Fruit fly (Drosophila melanogaster) whole organism, embryonic: ENCODE results near the gene CBP.
A peak's percentile ranks its signal among the peaks of the same experiment; 100 is the strongest.

ENCODE experiments used
- Ada2b ChIP-seq: fragments of 200-800 bp; sonication (Bioruptor generic); IDR thresholded peaks from 2 replicates; pipeline ENCODE4 v1.3.6; 2022; ENCODE audit warnings: missing biosample characterization, missing genetic modification characterization
- Aef1 ChIP-seq: fragments of 200-800 bp; sonication (Bioruptor generic); IDR thresholded peaks from 3 replicates; pipeline ENCODE4 v1.3.6; 2022; ENCODE audit warnings: missing biosample characterization, missing genetic modification characterization
- Awh ChIP-seq: fragments of 200-800 bp; sonication (Bioruptor generic); IDR thresholded peaks from 2 replicates; pipeline ENCODE4, ENCODE4 v1.3.6; 2022; ENCODE audit warnings: missing biosample characterization, missing genetic modification characterization
- B-H1 ChIP-seq: fragments of 200-800 bp; sonication (Bioruptor generic); IDR thresholded peaks from 3 replicates; pipeline ENCODE4 v1.3.6; 2022; ENCODE audit warnings: missing biosample characterization, missing genetic modification characterization
- BEAF-32 ChIP-seq: fragments of 200-800 bp; sonication (Bioruptor generic); optimal IDR thresholded peaks from 3 replicates; lab custom pipeline; 2017; ENCODE audit warnings: missing biosample characterization, missing genetic modification characterization, mild to moderate bottlenecking, moderate library complexity, missing genetic modification reagents
- Bdp1 ChIP-seq: fragments of 200-800 bp; sonication (Bioruptor generic); optimal IDR thresholded peaks from 3 replicates; lab custom pipeline; 2016; ENCODE audit warnings: missing biosample characterization, missing genetic modification characterization
- BtbVII ChIP-seq: fragments of 200-800 bp; sonication (Bioruptor generic); optimal IDR thresholded peaks from 3 replicates; lab custom pipeline; 2017; ENCODE audit warnings: missing biosample characterization, mild to moderate bottlenecking, missing genetic modification characterization
- CG10267 ChIP-seq: fragments of 200-800 bp; sonication (Bioruptor generic); optimal IDR thresholded peaks from 2 replicates; lab custom pipeline; 2018; ENCODE audit warnings: missing biosample characterization, mild to moderate bottlenecking, missing genetic modification characterization, moderate library complexity
- CG11504 ChIP-seq: fragments of 200-800 bp; sonication (Bioruptor generic); optimal IDR thresholded peaks from 3 replicates; lab custom pipeline; 2019; ENCODE audit warnings: missing biosample characterization, mild to moderate bottlenecking, missing genetic modification characterization, moderate library complexity
- CG15269 ChIP-seq: fragments of 200-800 bp; sonication (Bioruptor generic); optimal IDR thresholded peaks from 2 replicates; lab custom pipeline; 2018; ENCODE audit warnings: missing biosample characterization, mild to moderate bottlenecking, missing genetic modification characterization, moderate library complexity
- CG15479 ChIP-seq: fragments of 200-800 bp; sonication (Bioruptor generic); optimal IDR thresholded peaks from 3 replicates; lab custom pipeline; 2019; ENCODE audit warnings: missing biosample characterization, mild to moderate bottlenecking, missing genetic modification characterization, moderate library complexity
- CG15514 ChIP-seq: fragments of 200-800 bp; sonication (Bioruptor generic); optimal IDR thresholded peaks from 3 replicates; lab custom pipeline; 2017; ENCODE audit warnings: missing biosample characterization, missing genetic modification characterization, mild to moderate bottlenecking, moderate library complexity, missing genetic modification reagents
- CG17328 ChIP-seq: fragments of 200-800 bp; sonication (Bioruptor generic); IDR thresholded peaks from 2 replicates; pipeline ENCODE4 v1.3.6; 2022; ENCODE audit warnings: missing biosample characterization, missing genetic modification characterization
- CG18476 ChIP-seq: fragments of 200-800 bp; sonication (Bioruptor generic); optimal IDR thresholded peaks from 2 replicates; lab custom pipeline; 2016; ENCODE audit warnings: missing biosample characterization, mild to moderate bottlenecking, missing genetic modification characterization
- CG2199 ChIP-seq: fragments of 200-800 bp; sonication (Bioruptor generic); IDR thresholded peaks from 3 replicates; pipeline ENCODE4 v1.3.6; 2022; ENCODE audit warnings: missing biosample characterization, missing genetic modification characterization
- CG31224 ChIP-seq: fragments of 200-800 bp; sonication (Bioruptor generic); IDR thresholded peaks from 2 replicates; pipeline ENCODE4 v1.3.6; 2022; ENCODE audit warnings: missing biosample characterization, missing genetic modification characterization
- CG34224 ChIP-seq: fragments of 200-800 bp; sonication (Bioruptor generic); IDR thresholded peaks from 3 replicates; pipeline ENCODE4 v1.3.6; 2022; ENCODE audit warnings: missing biosample characterization, missing genetic modification characterization; ENCODE audit not compliant: partially characterized antibody
- CG34422 ChIP-seq: fragments of 200-800 bp; sonication (Bioruptor generic); IDR thresholded peaks from 3 replicates; pipeline ENCODE4 v1.3.6; 2022; ENCODE audit warnings: missing biosample characterization, missing genetic modification characterization
- CG43689 ChIP-seq: fragments of 200-800 bp; sonication (Bioruptor generic); IDR thresholded peaks from 2 replicates; pipeline ENCODE4 v1.3.6; 2022; ENCODE audit warnings: missing biosample characterization, missing genetic modification characterization
- CG5245 ChIP-seq: fragments of 200-800 bp; sonication (Bioruptor generic); optimal IDR thresholded peaks from 3 replicates; lab custom pipeline; 2016; ENCODE audit warnings: missing biosample characterization, missing genetic modification characterization
- CG6254 ChIP-seq: fragments of 200-800 bp; sonication (Bioruptor generic); optimal IDR thresholded peaks from 3 replicates; lab custom pipeline; 2017; ENCODE audit warnings: mild to moderate bottlenecking, missing biosample characterization, missing genetic modification reagents, missing genetic modification characterization
- CG6765 ChIP-seq: fragments of 200-800 bp; sonication (Bioruptor generic); optimal IDR thresholded peaks from 3 replicates; lab custom pipeline; 2017; ENCODE audit warnings: missing biosample characterization, mild to moderate bottlenecking, missing genetic modification characterization
- CG7786 ChIP-seq: fragments of 200-800 bp; sonication (Bioruptor generic); optimal IDR thresholded peaks from 2 replicates; lab custom pipeline; 2016; ENCODE audit warnings: missing biosample characterization, missing genetic modification characterization
- CG7987 ChIP-seq: fragments of 200-800 bp; sonication (Bioruptor generic); optimal IDR thresholded peaks from 2 replicates; lab custom pipeline; 2018; ENCODE audit warnings: missing biosample characterization, mild to moderate bottlenecking, missing genetic modification characterization, moderate library complexity
- CG8478 ChIP-seq: fragments of >200 bp; optimal IDR thresholded peaks from 2 replicates; lab custom pipeline; 2018
- CoRest ChIP-seq: fragments of 200-800 bp; sonication (Bioruptor generic); optimal IDR thresholded peaks from 3 replicates; lab custom pipeline; 2018; ENCODE audit warnings: missing biosample characterization, mild to moderate bottlenecking, missing genetic modification characterization, moderate library complexity
- D ChIP-seq, 2 experiments: fragments of 200-800 bp in 1 of 2; fragments of >200 bp in 1 of 2; sonication (Bioruptor generic) in 1 of 2; optimal IDR thresholded peaks; 2 replicates in 1 of 2; 3 replicates in 1 of 2; lab custom pipeline; 2017; ENCODE audit warnings: mild to moderate bottlenecking in 1 of 2, missing biosample characterization in 1 of 2, missing genetic modification characterization in 1 of 2, missing genetic modification reagents in 1 of 2
- HLH3B ChIP-seq: fragments of 200-800 bp; sonication (Bioruptor generic); IDR thresholded peaks from 2 replicates; pipeline ENCODE4 v1.3.6; 2022; ENCODE audit warnings: missing biosample characterization, missing genetic modification characterization
- HmgD ChIP-seq: fragments of 200-800 bp; sonication (Bioruptor generic); optimal IDR thresholded peaks from 3 replicates; lab custom pipeline; 2016; ENCODE audit warnings: missing biosample characterization, missing genetic modification characterization
- MBD-R2 ChIP-seq: fragments of 200-800 bp; sonication (Bioruptor generic); IDR thresholded peaks from 2 replicates; pipeline ENCODE4 v1.3.6; 2022; ENCODE audit warnings: missing biosample characterization, missing genetic modification characterization
- Meics ChIP-seq: fragments of 200-800 bp; sonication (Bioruptor generic); optimal IDR thresholded peaks from 2 replicates; lab custom pipeline; 2017; ENCODE audit warnings: missing biosample characterization, mild to moderate bottlenecking, missing genetic modification characterization
- Side ChIP-seq: fragments of 200-800 bp; sonication (Bioruptor generic); optimal IDR thresholded peaks from 2 replicates; lab custom pipeline; 2016; ENCODE audit warnings: missing biosample characterization, missing genetic modification characterization
- Ssrp ChIP-seq: fragments of 200-800 bp; sonication (Bioruptor generic); optimal IDR thresholded peaks from 2 replicates; lab custom pipeline; 2018; ENCODE audit warnings: missing biosample characterization, mild to moderate bottlenecking, missing genetic modification characterization, moderate library complexity
- Vsx1 ChIP-seq: fragments of 200-800 bp; sonication (Bioruptor generic); optimal IDR thresholded peaks from 2 replicates; lab custom pipeline; 2017; ENCODE audit warnings: missing biosample characterization, mild to moderate bottlenecking, missing genetic modification characterization, missing genetic modification reagents
- ara ChIP-seq: fragments of 200-800 bp; sonication (Bioruptor generic); IDR thresholded peaks from 2 replicates; pipeline ENCODE4 v1.3.6; 2022; ENCODE audit warnings: missing biosample characterization, missing genetic modification characterization
- bowl ChIP-seq: fragments of 200-800 bp; sonication (Bioruptor generic); IDR thresholded peaks from 2 replicates; pipeline ENCODE4 v1.3.6; 2022; ENCODE audit warnings: missing biosample characterization, missing genetic modification characterization
- crol ChIP-seq: fragments of 200-800 bp; sonication (Bioruptor generic); IDR thresholded peaks from 2 replicates; pipeline ENCODE4 v1.3.6; 2022; ENCODE audit warnings: missing biosample characterization, missing genetic modification characterization
- fd102C ChIP-seq: fragments of 200-800 bp; sonication (Bioruptor generic); optimal IDR thresholded peaks from 2 replicates; lab custom pipeline; 2018; ENCODE audit warnings: missing biosample characterization, mild to moderate bottlenecking, missing genetic modification characterization, moderate library complexity
- ftz-f1 ChIP-seq: fragments of 200-800 bp; sonication (Bioruptor generic); optimal IDR thresholded peaks from 2 replicates; lab custom pipeline; 2016; ENCODE audit warnings: missing biosample characterization, missing genetic modification characterization
- fu2 ChIP-seq: fragments of 200-800 bp; sonication (Bioruptor generic); optimal IDR thresholded peaks from 2 replicates; lab custom pipeline; 2016; ENCODE audit warnings: missing biosample characterization, missing genetic modification characterization
- gcm ChIP-seq: fragments of 200-800 bp; sonication (Bioruptor generic); optimal IDR thresholded peaks from 2 replicates; lab custom pipeline; 2019; ENCODE audit warnings: missing biosample characterization, mild to moderate bottlenecking, missing genetic modification characterization, moderate library complexity
- gfzf ChIP-seq: fragments of 200-800 bp; sonication (Bioruptor generic); optimal IDR thresholded peaks from 2 replicates; lab custom pipeline; 2016; ENCODE audit warnings: missing biosample characterization, mild to moderate bottlenecking, missing genetic modification characterization, moderate library complexity
- lmd ChIP-seq: fragments of 200-800 bp; sonication (Bioruptor generic); IDR thresholded peaks from 2 replicates; pipeline ENCODE4 v1.3.6; 2022; ENCODE audit warnings: missing biosample characterization, missing genetic modification characterization
- luna ChIP-seq: fragments of 200-800 bp; sonication (Bioruptor generic); optimal IDR thresholded peaks from 2 replicates; lab custom pipeline; 2016; ENCODE audit warnings: missing biosample characterization, missing genetic modification characterization
- oc ChIP-seq: fragments of 200-800 bp; sonication (Bioruptor generic); optimal IDR thresholded peaks from 2 replicates; lab custom pipeline; 2018; ENCODE audit warnings: missing biosample characterization, mild to moderate bottlenecking, missing genetic modification characterization, moderate library complexity
- otp ChIP-seq: fragments of 200-800 bp; sonication (Bioruptor generic); IDR thresholded peaks from 3 replicates; pipeline ENCODE4, ENCODE4 v1.3.6; 2022; ENCODE audit warnings: missing biosample characterization, missing genetic modification characterization
- ranshi ChIP-seq: fragments of 200-800 bp; sonication (Bioruptor generic); IDR thresholded peaks from 2 replicates; pipeline ENCODE4 v1.3.6; 2022; ENCODE audit warnings: missing biosample characterization, missing genetic modification characterization
- repo ChIP-seq: fragments of 200-800 bp; sonication (Bioruptor generic); optimal IDR thresholded peaks from 2 replicates; lab custom pipeline; 2016; ENCODE audit warnings: missing biosample characterization, missing genetic modification characterization
- salm ChIP-seq: fragments of 200-800 bp; sonication (Bioruptor generic); optimal IDR thresholded peaks from 2 replicates; lab custom pipeline; 2018; ENCODE audit warnings: missing biosample characterization, mild to moderate bottlenecking, missing genetic modification characterization
- sens-2 ChIP-seq: fragments of 200-800 bp; sonication (Bioruptor generic); IDR thresholded peaks from 2 replicates; pipeline ENCODE4 v1.3.6; 2022; ENCODE audit warnings: missing biosample characterization, missing genetic modification characterization

CBP gene

DNA sequence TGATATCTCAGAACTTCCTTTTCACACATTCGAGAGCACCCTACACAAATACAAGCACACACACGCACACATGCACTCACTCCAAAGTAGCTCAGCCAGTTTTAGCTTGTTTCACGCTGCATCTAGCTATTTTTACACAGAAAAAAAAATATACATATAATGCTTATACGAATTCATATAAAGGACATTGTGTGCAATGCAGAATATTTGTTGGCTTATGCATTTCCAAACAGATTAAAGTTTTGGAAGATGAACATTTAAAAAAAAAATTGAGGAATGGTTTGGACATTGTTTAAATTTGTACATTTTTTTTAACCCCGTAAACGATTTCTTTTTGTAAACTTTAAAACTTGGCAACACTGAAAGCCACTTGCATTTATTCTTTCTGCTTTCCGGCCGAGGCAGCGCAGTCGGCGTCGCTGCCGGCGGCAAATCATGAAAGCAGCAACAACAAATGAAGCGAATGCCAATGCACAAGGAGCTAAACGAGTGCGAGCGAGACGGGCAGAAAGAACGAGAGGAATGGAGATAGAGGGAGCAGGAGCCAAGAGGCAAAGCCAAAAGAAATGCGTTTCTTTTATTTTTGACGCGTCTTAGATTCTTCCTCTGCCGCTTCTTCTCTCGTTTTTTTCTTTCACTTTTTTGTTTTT, 18.0 kb upstream of the CBP start (continued):
- TF ChIP-seq repo (GFP tag; lab: Kevin White, UChicago) (peak; percentile 31), D (optimal IDR thresholded peaks at IDR 0.05; lab: Kevin White, UChicago) (no peak), D (GFP tag; optimal IDR thresholded peaks at IDR 0.05; lab: Kevin White, UChicago) (peak; percentile 84), lmd (GFP tag; lab: Robert Waterston, UW) (peak; percentile 60), CG11504 (tag; lab: Kevin White, UChicago) (peak; percentile 84), CoRest (tag; lab: Kevin White, UChicago) (peak; percentile 85), CG17328 (GFP tag; lab: Robert Waterston, UW) (peak; percentile 74), salm (tag; lab: Kevin White, UChicago) (peak; percentile 50), Aef1 (GFP tag; lab: Robert Waterston, UW) (no peak), CG7987 (GFP tag; lab: Kevin White, UChicago) (no peak), B-H1 (GFP tag; lab: Robert Waterston, UW) (peak; percentile 32; the same call in 1 of the 3 replicates), sens-2 (GFP tag; lab: Robert Waterston, UW) (no peak), CG6254 (GFP tag; lab: Kevin White, UChicago) (peak; percentile 89), fd102C (GFP tag; lab: Kevin White, UChicago) (peak; percentile 73), otp (GFP tag; lab: Robert Waterston, UW) (0 out of 3 replicates have a peak, but pooled peaks have one; percentile 41), BEAF-32 (GFP tag; lab: Kevin White, UChicago) (no peak), Vsx1 (GFP tag; lab: Kevin White, UChicago) (peak; percentile 56), CG7786 (peak; percentile 34), Awh (peak; percentile 38; the same call in 1 of the 2 replicates), ara (peak; percentile 84), Ssrp (tag; lab: Kevin White, UChicago) (peak; percentile 93), Ada2b (GFP tag; lab: Robert Waterston, UW) (no peak), CG2199 (GFP tag; lab: Robert Waterston, UW) (no peak), CG6765 (no peak), MBD-R2 (no peak), gfzf (GFP tag; lab: Kevin White, UChicago) (no peak), Bdp1 (GFP tag; lab: Kevin White, UChicago) (peak; percentile 61), Side (peak; percentile 49), HLH3B (peak; percentile 49; the same call in 1 of the 2 replicates), oc (tag; lab: Kevin White, UChicago) (peak; percentile 80), fu2 (GFP tag; lab: Kevin White, UChicago) (no peak), HmgD (GFP tag; lab: Kevin White, UChicago) (no peak), ranshi (GFP tag; lab: Robert Waterston, UW) (no peak; the same call in 1 of the 2 replicates), CG15269 (tag; lab: Kevin White, UChicago) (peak; percentile 50), CG15514 (GFP tag; lab: Kevin White, UChicago) (no peak), CG34224 (GFP tag; lab: Robert Waterston, UW) (no peak), BtbVII (no peak), CG8478 (lab: Kevin White, UChicago) (no peak), CG34422 (GFP tag; lab: Robert Waterston, UW) (peak; percentile 60; the same call in 2 of the 3 replicates), bowl (GFP tag; lab: Robert Waterston, UW) (0 out of 2 replicates have a peak, but pooled peaks have one; percentile 36), CG15479 (GFP tag; lab: Kevin White, UChicago) (no peak), gcm (GFP tag; lab: Kevin White, UChicago) (peak; percentile 75), CG5245 (peak; percentile 55), CG31224 (GFP tag; lab: Robert Waterston, UW) (no peak), luna (GFP tag; lab: Kevin White, UChicago) (no peak), crol (no peak), CG10267 (peak; percentile 85), ftz-f1 (no peak), CG18476 (GFP tag; lab: Kevin White, UChicago) (peak; percentile 64), CG43689 (no peak), Meics (GFP tag; lab: Kevin White, UChicago) (peak; percentile 11)
